Worm (Caenorhabditis elegans) whole organism, L1 larva: ENCODE results near the gene Y77E11A.12.

Experiments used
- aly-2 ChIP-seq: fragments of 150-350 bp; optimal IDR thresholded peaks from 2 replicates; lab custom pipeline; 2014; ENCODE audit warnings: missing biosample characterization, missing genetic modification characterization
- ama-1 ChIP-seq: fragments of 150-350 bp; optimal IDR thresholded peaks from 2 replicates; lab custom pipeline; 2014
- nhr-77 ChIP-seq: fragments of 150-350 bp; optimal IDR thresholded peaks from 2 replicates; lab custom pipeline; 2014; ENCODE audit warnings: missing biosample characterization, missing genetic modification characterization
- sptf-1 ChIP-seq: fragments of 150-350 bp; optimal IDR thresholded peaks from 2 replicates; lab custom pipeline; 2014; ENCODE audit warnings: missing biosample characterization, missing genetic modification characterization

DNA sequence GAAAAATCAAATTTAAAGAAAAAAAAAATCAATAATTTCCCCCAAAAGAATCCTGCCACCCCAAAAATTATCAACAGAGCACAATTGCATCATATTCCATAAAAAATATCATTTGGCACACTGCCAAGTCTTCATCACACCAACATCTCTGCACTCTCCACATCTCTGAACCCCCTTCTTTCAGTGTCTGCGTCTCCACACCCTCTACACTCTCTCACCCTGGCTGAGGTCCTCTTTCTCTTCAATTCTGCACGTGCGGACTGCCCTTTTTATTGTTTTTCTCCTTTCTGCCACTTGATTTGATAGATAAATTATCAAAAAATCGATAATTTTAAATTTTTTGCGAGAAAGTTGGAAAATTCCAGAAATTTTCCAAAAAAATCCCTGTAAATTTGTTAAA is 22.5 kb upstream of the Y77E11A.12 start, which contains the start of gene hxk-3:
- no peak for TF ChIP-seq aly-2 (tag; lab: Kevin White, UChicago)
- TF ChIP-seq sptf-1 (tag; lab: Kevin White, UChicago): no peak
- no peak for TF ChIP-seq ama-1 (lab: Kevin White, UChicago)
- no peak for TF ChIP-seq nhr-77 (tag; lab: Kevin White, UChicago)
